Worm (Caenorhabditis elegans): Measurements from ENCODE around the gene ncr-2.
A peak's percentile ranks its signal among the peaks of the same experiment; 100 is the strongest.

ncr-2 gene

DNA sequence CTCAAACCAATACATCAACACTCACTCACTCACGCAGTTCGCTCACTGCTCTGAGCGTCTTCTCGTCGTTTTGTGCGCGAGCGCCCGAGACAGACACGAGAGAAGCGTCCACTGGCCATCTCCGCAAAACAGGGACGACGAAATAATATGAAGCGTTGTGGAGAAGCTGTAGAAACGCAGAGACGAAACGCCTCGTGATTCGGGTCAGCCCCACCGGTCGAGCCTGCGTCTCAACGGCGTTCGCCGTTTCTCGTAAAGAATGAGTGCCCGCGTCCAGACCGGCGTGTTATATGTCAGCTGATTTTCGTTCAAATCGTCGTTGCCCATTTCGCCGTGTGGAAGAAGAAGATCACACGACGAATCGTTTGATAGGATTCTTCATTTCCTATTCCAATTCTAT is 30.6 kb upstream of the ncr-2 start, which contains the start of gene fbxl-1 (continued):
- TF ChIP-seq K12H6.12 (tag; optimal IDR thresholded peaks at IDR 0.05) (peak; percentile 86), nhr-80 (tag; optimal IDR thresholded peaks at IDR 0.05) (peak; percentile 85), ztf-6 (GFP tag; IDR thresholded peaks at IDR 0.05) (no peak), Y79H2A.3 (GFP tag; conservative IDR thresholded peaks at IDR 0.05) (no peak), ceh-100 (GFP tag; IDR thresholded peaks at IDR 0.05) (peak; percentile 42), akir-1 (GFP tag; optimal IDR thresholded peaks at IDR 0.05) (no peak), nhr-27 (tag; optimal IDR thresholded peaks at IDR 0.05) (no peak), lin-35 (GFP tag; optimal IDR thresholded peaks at IDR 0.05) (no peak), hmg-1.2 (GFP tag; IDR thresholded peaks at IDR 0.05) (peak; percentile 79; the same call in 1 of the 2 replicates), rcor-1 (GFP tag; IDR thresholded peaks at IDR 0.05) (peak; percentile 42; the same call in 1 of the 2 replicates), fkh-3 (tag; optimal IDR thresholded peaks at IDR 0.05) (no peak), egl-18 (GFP tag; IDR thresholded peaks at IDR 0.05) (no peak), B0261.1 (tag; optimal IDR thresholded peaks at IDR 0.05) (no peak), hlh-12 (tag; optimal IDR thresholded peaks at IDR 0.05) (no peak), madf-3 (GFP tag; IDR thresholded peaks at IDR 0.05) (no peak), zfh-2 (GFP tag; conservative IDR thresholded peaks at IDR 0.05) (peak; percentile 98), dox-1 (GFP tag; IDR thresholded peaks at IDR 0.05) (peak; percentile 83), Y53F4B.3 (GFP tag; IDR thresholded peaks at IDR 0.05) (no peak), nfya-2 (GFP tag; IDR thresholded peaks at IDR 0.05) (no peak), rpc-1 (optimal IDR thresholded peaks at IDR 0.05) (no peak), rpc-1 (tag; optimal IDR thresholded peaks at IDR 0.05) (no peak), tbp1 (GFP tag; optimal IDR thresholded peaks at IDR 0.05) (peak; percentile 53), ztf-18 (tag; optimal IDR thresholded peaks at IDR 0.05) (peak; percentile 45), tbx-9 (tag; optimal IDR thresholded peaks at IDR 0.05; ENCODE audit: borderline replicate concordance) (no peak), lin-54 (GFP tag; optimal IDR thresholded peaks at IDR 0.05) (peak; percentile 55), hlh-26 (GFP tag; conservative IDR thresholded peaks at IDR 0.05) (no peak), zim-3 (tag; optimal IDR thresholded peaks at IDR 0.05) (no peak), lsy-27 (tag; optimal IDR thresholded peaks at IDR 0.05; ENCODE audit: borderline replicate concordance, insufficient read depth) (no peak), ZK185.1 (tag; optimal IDR thresholded peaks at IDR 0.05; ENCODE audit: poor library complexity, severe bottlenecking) (peak; percentile 41), ets-4 (GFP tag; optimal IDR thresholded peaks at IDR 0.05) (peak; percentile 65)

- TF ChIP-seq nfya-2 (GFP tag; IDR thresholded peaks at IDR 0.05), result no peak
- 0 out of 2 replicates have a peak, but pooled peaks have one; percentile 8 for TF ChIP-seq pbrm-1 (GFP tag; IDR thresholded peaks at IDR 0.05)
Observed at ce11 chrIII:8228916-8229315, 29.2 kb upstream of the ncr-2 start.

- TF ChIP-seq ceh-58 (GFP tag; IDR thresholded peaks at IDR 0.05) (0 out of 2 replicates have a peak, but pooled peaks have one; percentile 65), hlh-26 (GFP tag; conservative IDR thresholded peaks at IDR 0.05) (no peak)
Observed at ce11 chrIII:8229480-8229879, 28.7 kb upstream of the ncr-2 start.

DNA sequence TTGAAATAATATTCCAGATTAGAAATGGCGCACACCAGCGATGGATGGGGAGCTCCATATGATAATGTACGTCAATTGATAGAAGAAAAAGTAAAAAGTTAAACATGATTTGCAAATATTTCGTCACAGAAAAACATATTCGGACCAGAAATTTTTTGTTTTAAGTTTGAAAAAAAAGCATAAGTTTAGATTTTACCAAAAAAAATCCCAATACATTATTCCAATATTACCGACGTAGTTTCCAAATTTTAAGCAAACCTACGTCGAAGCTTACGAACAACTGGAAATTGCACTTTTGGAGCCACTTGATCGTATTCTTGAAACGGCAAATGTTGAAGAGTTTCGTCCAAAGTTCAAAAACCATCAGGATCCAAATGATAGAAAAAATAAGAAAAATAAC is 25.5 kb upstream of the ncr-2 start, which contains the start of gene henn-1:
Gene henn-1 (plus strand): TSS at position 18 of the 400 bp plus-strand sequence.
- TF ChIP-seq ccch-3 (GFP tag; optimal IDR thresholded peaks at IDR 0.05), result no peak
- no peak for TF ChIP-seq dpff-1 (tag; optimal IDR thresholded peaks at IDR 0.05)
- no peak for TF ChIP-seq repo-1 (tag; optimal IDR thresholded peaks at IDR 0.05)
- 0 out of 2 replicates have a peak, but pooled peaks have one; percentile 47 for TF ChIP-seq nfyb-1 (GFP tag; IDR thresholded peaks at IDR 0.05)
- TF ChIP-seq C06A6.2 (GFP tag; conservative IDR thresholded peaks at IDR 0.05), result no peak
- TF ChIP-seq akir-1 (GFP tag; optimal IDR thresholded peaks at IDR 0.05), result no peak
- TF ChIP-seq mxl-1 (tag; optimal IDR thresholded peaks at IDR 0.05), result no peak
- TF ChIP-seq ama-1 (optimal IDR thresholded peaks at IDR 0.05), result peak; percentile 56
- TF ChIP-seq ama-1 (GFP tag; optimal IDR thresholded peaks at IDR 0.05), result no peak
- TF ChIP-seq cebp-1 (GFP tag; IDR thresholded peaks at IDR 0.05), result peak; percentile 48; the same call in 1 of the 2 replicates
- peak; percentile 50 for TF ChIP-seq cebp-1 (tag; optimal IDR thresholded peaks at IDR 0.05)
- TF ChIP-seq rpc-1 (optimal IDR thresholded peaks at IDR 0.05), result no peak
- no peak for TF ChIP-seq rpc-1 (tag; optimal IDR thresholded peaks at IDR 0.05)
- TF ChIP-seq die-1 (tag; optimal IDR thresholded peaks at IDR 0.05), result no peak
